Worm (Caenorhabditis elegans) whole organism, mixed stage, embryonic: ENCODE results near the gene prx-5.

Source experiments
- M03D4.4 ChIP-seq: sonication (generic microtip); optimal IDR thresholded peaks from 2 replicates; lab custom pipeline; 2017; ENCODE audit warnings: mild to moderate bottlenecking, missing genetic modification characterization, missing compliant biosample characterization
- bed-3 ChIP-seq: fragments of 200-800 bp; sonication (Bioruptor generic); optimal IDR thresholded peaks from 3 replicates; lab custom pipeline; 2018; ENCODE audit warnings: mild to moderate bottlenecking, missing genetic modification characterization, moderate library complexity, missing compliant biosample characterization
- blmp-1 ChIP-seq: fragments of 150-350 bp; optimal IDR thresholded peaks from 2 replicates; lab custom pipeline; 2014; ENCODE audit warnings: missing biosample characterization, missing genetic modification characterization
- ceh-83 ChIP-seq: fragments of 200-800 bp; sonication (Bioruptor generic); optimal IDR thresholded peaks from 2 replicates; lab custom pipeline; 2018; ENCODE audit warnings: mild to moderate bottlenecking, missing genetic modification characterization, missing compliant biosample characterization
- ces-1 ChIP-seq: fragments of 150-350 bp; optimal IDR thresholded peaks from 2 replicates; lab custom pipeline; 2014; ENCODE audit warnings: missing biosample characterization, missing genetic modification reagents, missing genetic modification characterization
- cnd-1 ChIP-seq: fragments of 200-800 bp; sonication (Bioruptor generic); optimal IDR thresholded peaks from 2 replicates; lab custom pipeline; 2018; ENCODE audit warnings: mild to moderate bottlenecking, missing genetic modification characterization, missing compliant biosample characterization
- drap-1 ChIP-seq: fragments of 200-800 bp; sonication (Bioruptor generic); optimal IDR thresholded peaks from 3 replicates; lab custom pipeline; 2018; ENCODE audit warnings: mild to moderate bottlenecking, missing genetic modification characterization, missing compliant biosample characterization
- flh-1 ChIP-seq: fragments of 200-800 bp; sonication (Bioruptor generic); optimal IDR thresholded peaks from 2 replicates; lab custom pipeline; 2018; ENCODE audit warnings: mild to moderate bottlenecking, missing genetic modification characterization, moderate library complexity, missing compliant biosample characterization
- ham-2 ChIP-seq: fragments of 200-800 bp; sonication (Bioruptor generic); optimal IDR thresholded peaks from 2 replicates; lab custom pipeline; 2018; ENCODE audit warnings: mild to moderate bottlenecking, missing genetic modification characterization, missing compliant biosample characterization
- hlh-1 ChIP-seq: fragments of 150-350 bp; optimal IDR thresholded peaks from 2 replicates; lab custom pipeline; 2014; ENCODE audit warnings: missing biosample characterization, missing genetic modification reagents, missing genetic modification characterization
- lin-13 ChIP-seq: fragments of 150-350 bp; optimal IDR thresholded peaks from 2 replicates; lab custom pipeline; 2014; ENCODE audit warnings: missing biosample characterization, missing genetic modification characterization
- lin-32 ChIP-seq: fragments of 200-800 bp; sonication (Bioruptor generic); optimal IDR thresholded peaks from 2 replicates; lab custom pipeline; 2018; ENCODE audit warnings: mild to moderate bottlenecking, missing genetic modification characterization, missing compliant biosample characterization
- lsy-2 ChIP-seq: fragments of 150-350 bp; optimal IDR thresholded peaks from 2 replicates; lab custom pipeline; 2014; ENCODE audit warnings: missing biosample characterization, missing genetic modification characterization
- mab-5 ChIP-seq: fragments of 150-350 bp; optimal IDR thresholded peaks from 2 replicates; lab custom pipeline; 2014; ENCODE audit warnings: missing biosample characterization, missing genetic modification characterization
- mls-2 ChIP-seq: sonication (generic microtip); optimal IDR thresholded peaks from 2 replicates; lab custom pipeline; 2016; ENCODE audit warnings: mild to moderate bottlenecking, missing genetic modification characterization, moderate library complexity, missing compliant biosample characterization
- nhr-12 ChIP-seq: fragments of 150-350 bp; optimal IDR thresholded peaks from 2 replicates; lab custom pipeline; 2014; ENCODE audit warnings: missing biosample characterization, missing genetic modification characterization
- nhr-2 ChIP-seq: fragments of 150-350 bp; optimal IDR thresholded peaks from 2 replicates; lab custom pipeline; 2014; ENCODE audit warnings: missing biosample characterization, missing genetic modification characterization
- nhr-237 ChIP-seq: fragments of 150-350 bp; optimal IDR thresholded peaks from 2 replicates; lab custom pipeline; 2014; ENCODE audit warnings: missing biosample characterization, missing genetic modification characterization
- nhr-28 ChIP-seq: fragments of 150-350 bp; optimal IDR thresholded peaks from 2 replicates; lab custom pipeline; 2014; ENCODE audit warnings: missing biosample characterization, missing genetic modification characterization
- nhr-76 ChIP-seq: sonication (generic microtip); optimal IDR thresholded peaks from 2 replicates; lab custom pipeline; 2017; ENCODE audit warnings: missing biosample characterization, missing genetic modification characterization
- pha-4 ChIP-seq: fragments of 150-350 bp; optimal IDR thresholded peaks from 2 replicates; lab custom pipeline; 2018; ENCODE audit warnings: missing biosample characterization, missing genetic modification reagents, missing genetic modification characterization
- sem-2 ChIP-seq: fragments of 200-800 bp; sonication (Bioruptor generic); optimal IDR thresholded peaks from 2 replicates; lab custom pipeline; 2018; ENCODE audit warnings: mild to moderate bottlenecking, missing genetic modification characterization, missing compliant biosample characterization
- snpc-4 ChIP-seq: fragments of 150-350 bp; optimal IDR thresholded peaks from 2 replicates; lab custom pipeline; 2014; ENCODE audit warnings: missing biosample characterization, missing genetic modification characterization
- unc-120 ChIP-seq: sonication (generic microtip); optimal IDR thresholded peaks from 2 replicates; lab custom pipeline; 2017; ENCODE audit warnings: missing genetic modification characterization, missing compliant biosample characterization; ENCODE audit not compliant: poor library complexity, severe bottlenecking
- zip-8 ChIP-seq: fragments of 150-350 bp; optimal IDR thresholded peaks from 2 replicates; lab custom pipeline; 2014; ENCODE audit warnings: missing biosample characterization, missing genetic modification characterization

The prx-5 gene

ce11 chrII:8726700-8727099 lies 22.1 kb downstream of the prx-5 start, which contains the start of gene T01B7.9:
T01B7.9 (minus strand) TSS chrII:8726800.
- TF ChIP-seq flh-1 (no peak), ceh-83 (GFP tag; lab: Kevin White, UChicago) (no peak), nhr-2 (tag; lab: Kevin White, UChicago) (no peak), lin-32 (GFP tag; lab: Kevin White, UChicago) (no peak), nhr-28 (tag; lab: Kevin White, UChicago) (no peak), pha-4 (tag; lab: Kevin White, UChicago) (no peak), ces-1 (GFP tag; lab: Kevin White, UChicago) (no peak), bed-3 (no peak), zip-8 (tag; lab: Kevin White, UChicago) (no peak), mls-2 (tag; lab: Kevin White, UChicago) (no peak), M03D4.4 (tag; lab: Kevin White, UChicago) (no peak)
- TF ChIP-seq, all 35 proteins: peak for 0

ce11 chrII:8730281-8730680 lies 25.7 kb downstream of the prx-5 start:
- TF ChIP-seq bed-3 (no peak), lin-13 (tag; lab: Kevin White, UChicago) (no peak), lin-32 (GFP tag; lab: Kevin White, UChicago) (no peak), nhr-237 (tag; lab: Kevin White, UChicago) (no peak), lsy-2 (no peak), ham-2 (GFP tag; lab: Kevin White, UChicago) (no peak), hlh-1 (tag; lab: Kevin White, UChicago) (no peak), nhr-76 (tag; lab: Kevin White, UChicago) (no peak), mab-5 (tag; lab: Kevin White, UChicago) (no peak), unc-120 (tag; lab: Kevin White, UChicago) (no peak), drap-1 (GFP tag; lab: Kevin White, UChicago) (no peak), nhr-12 (tag; lab: Kevin White, UChicago) (no peak), flh-1 (no peak), zip-8 (tag; lab: Kevin White, UChicago) (no peak), nhr-28 (tag; lab: Kevin White, UChicago) (no peak), blmp-1 (tag; lab: Kevin White, UChicago) (no peak), sem-2 (GFP tag; lab: Kevin White, UChicago) (no peak), snpc-4 (tag; lab: Kevin White, UChicago) (no peak)
- TF ChIP-seq, all 35 proteins: peak for 0

DNA sequence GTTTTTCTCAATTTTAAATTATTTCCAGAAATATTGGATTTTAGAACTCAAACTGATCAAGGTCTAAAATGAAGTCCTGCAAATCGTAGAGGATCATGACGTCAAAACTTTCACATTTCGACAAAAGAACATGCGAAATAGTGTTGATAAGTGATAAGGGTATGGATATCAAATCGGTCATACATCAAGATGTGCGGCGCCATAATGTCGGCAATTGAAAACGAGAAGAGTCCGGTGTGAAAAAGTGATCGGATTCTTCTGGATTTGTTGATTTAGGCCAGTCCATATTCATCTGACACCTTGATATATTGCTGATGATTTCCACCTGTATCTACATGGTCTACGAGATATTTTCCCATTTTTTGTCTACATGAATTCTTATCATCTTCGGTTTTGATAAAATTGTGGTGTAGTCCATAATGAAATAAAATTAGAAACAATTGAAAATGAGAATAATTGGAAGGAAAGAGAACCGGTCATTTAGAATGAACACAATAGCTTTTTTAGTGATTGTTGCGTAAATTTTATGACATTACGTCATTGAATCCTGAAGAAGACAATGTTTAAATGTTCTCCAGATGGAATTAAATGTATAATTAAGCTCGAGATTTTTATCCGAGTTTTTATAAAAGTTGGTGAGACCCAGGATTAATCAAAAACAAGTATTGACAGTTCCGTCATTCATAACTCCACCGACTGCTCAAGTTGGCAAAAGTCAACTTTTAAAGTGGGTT lies 26.5 kb downstream of the prx-5 start:
- TF ChIP-seq M03D4.4 (tag; lab: Kevin White, UChicago) (no peak), pha-4 (tag; lab: Kevin White, UChicago) (peak; percentile 86), zip-8 (tag; lab: Kevin White, UChicago) (peak; percentile 83)

DNA sequence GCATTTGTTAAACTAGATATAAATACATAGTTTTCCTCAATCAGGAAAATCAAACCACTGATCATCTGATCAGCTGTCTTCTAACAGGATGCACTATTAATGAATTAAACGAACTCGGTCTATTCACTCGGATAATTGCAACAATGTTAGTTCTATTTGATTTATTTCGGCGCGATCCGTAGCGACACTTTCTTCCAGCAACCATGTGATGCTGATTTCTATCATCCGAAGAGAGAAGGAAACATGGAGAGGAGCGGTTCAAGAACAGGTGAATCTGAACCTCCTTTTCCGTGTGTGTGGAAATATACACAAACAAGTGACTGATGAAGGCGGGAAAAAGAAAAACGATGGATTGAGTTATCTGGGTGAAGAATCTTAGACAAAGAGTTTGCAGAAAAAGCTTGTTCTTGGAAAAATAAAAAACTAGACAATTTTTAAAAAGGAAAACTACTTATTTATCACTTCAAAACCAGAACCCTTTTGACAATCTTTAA lies 27.2 kb downstream of the prx-5 start:
- TF ChIP-seq mab-5 (tag; lab: Kevin White, UChicago) (no peak), pha-4 (tag; lab: Kevin White, UChicago) (peak; percentile 96)

DNA sequence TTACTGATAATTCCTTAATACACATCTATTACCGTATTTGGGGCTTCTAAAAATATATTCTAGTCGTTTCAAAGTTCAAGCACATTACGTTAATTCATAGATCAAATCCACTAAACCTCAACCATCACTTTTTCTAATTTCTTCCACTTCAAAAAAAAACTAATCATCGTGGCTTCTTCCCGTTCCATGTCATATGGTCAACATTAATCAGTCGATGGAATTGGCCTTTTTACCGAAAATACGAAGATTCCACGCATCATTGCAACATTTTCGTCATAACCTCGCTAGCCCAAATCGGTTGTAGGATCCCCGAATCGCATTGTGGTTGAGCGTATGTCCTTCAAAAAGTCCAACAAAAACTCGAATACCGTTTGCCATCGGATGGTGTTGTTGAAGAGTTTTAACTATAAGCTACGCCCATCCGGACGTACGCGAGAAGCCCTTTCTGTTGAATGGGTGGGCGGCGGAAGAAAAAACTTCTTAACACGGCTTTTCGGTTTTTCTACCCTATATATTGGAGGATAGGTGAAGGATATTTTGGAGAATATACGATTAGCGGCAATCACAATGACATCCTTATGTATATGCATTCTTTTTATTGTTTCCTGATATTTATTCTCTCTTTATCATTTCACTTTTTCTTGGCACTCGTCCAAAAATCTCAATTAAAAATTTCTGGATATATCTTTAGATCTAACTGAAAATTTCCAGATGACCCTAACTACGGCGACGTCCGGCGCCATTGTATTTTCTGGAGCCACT lies 27.9 kb downstream of the prx-5 start, which contains the start of gene rol-6:
TSS of gene rol-6 (plus strand) at position 712 of the 762 bp plus-strand sequence.
- TF ChIP-seq pha-4 (tag; lab: Kevin White, UChicago), result peak; percentile 96
- TF ChIP-seq drap-1 (GFP tag; lab: Kevin White, UChicago), result no peak

- TF ChIP-seq nhr-2 (tag; lab: Kevin White, UChicago), result no peak
- TF ChIP-seq mab-5 (tag; lab: Kevin White, UChicago), result no peak
- no peak for TF ChIP-seq lin-13 (tag; lab: Kevin White, UChicago)
- no peak for TF ChIP-seq cnd-1 (tag; lab: Kevin White, UChicago)
- peak; percentile 44 for TF ChIP-seq pha-4 (tag; lab: Kevin White, UChicago)
- TF ChIP-seq, all 35 proteins: peak for 1
These were observed 29.0 kb downstream of the prx-5 start for ce11 chrII:8733627-8734026.
